Worm (Caenorhabditis elegans): ENCODE measurements around the gene C05B5.4.

The C05B5.4 gene

DNA sequence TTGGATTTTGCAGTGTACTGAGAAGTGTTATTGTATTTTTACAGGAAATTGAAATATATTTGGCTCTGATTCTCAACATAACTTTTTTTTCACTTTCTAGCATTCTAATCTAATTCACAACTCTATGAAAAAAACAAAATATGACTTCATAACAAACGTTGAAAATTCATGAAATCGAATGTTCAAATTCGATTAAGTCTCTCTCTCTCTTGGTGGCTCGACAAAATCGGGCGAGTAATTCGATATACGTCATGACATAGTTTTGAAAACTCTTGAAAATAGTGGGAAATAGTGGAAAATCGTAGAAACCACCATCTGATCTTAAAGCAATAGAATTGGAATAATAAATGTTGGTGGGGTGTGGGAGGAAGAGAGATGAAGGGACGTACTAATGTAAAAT lies 24.3 kb downstream of the C05B5.4 start:
- TF ChIP-seq D1046.2 (GFP tag; IDR thresholded peaks at IDR 0.05) (no peak), snpc-1.2 (GFP tag; IDR thresholded peaks at IDR 0.05) (no peak), spr-1 (tag; optimal IDR thresholded peaks at IDR 0.05) (no peak), nhr-76 (tag; optimal IDR thresholded peaks at IDR 0.05) (no peak), ztf-11 (tag; optimal IDR thresholded peaks at IDR 0.05) (no peak)

DNA sequence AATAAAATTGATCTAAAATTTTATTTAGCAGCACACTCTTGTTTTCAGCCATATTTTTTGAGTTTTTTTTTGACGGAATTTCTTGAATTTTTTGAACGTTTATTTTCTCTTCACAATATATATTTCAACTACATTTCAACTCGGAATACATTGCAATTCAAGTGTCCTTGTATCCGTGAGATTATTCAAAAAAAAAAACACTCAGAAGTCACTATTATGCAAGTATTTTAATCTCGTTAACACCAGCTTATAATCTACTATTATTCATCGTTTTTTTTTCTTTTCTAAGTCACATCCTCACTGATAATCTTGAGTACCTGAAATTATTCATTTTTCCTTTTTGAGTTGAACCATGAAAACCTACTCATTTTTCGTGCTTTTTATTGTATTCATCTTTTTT lies 29.8 kb downstream of the C05B5.4 start, which contains the start of gene ins-21:
TSS of gene ins-21 (plus strand) at position 301 of the 400 bp plus-strand sequence.
- TF ChIP-seq hlh-30 (tag; optimal IDR thresholded peaks at IDR 0.05; ENCODE audit: insufficient read depth) = no peak
- TF ChIP-seq snpc-1.2 (GFP tag; IDR thresholded peaks at IDR 0.05) = no peak
- TF ChIP-seq ceh-82 (tag; optimal IDR thresholded peaks at IDR 0.05) = no peak
- TF ChIP-seq ceh-32 (tag; optimal IDR thresholded peaks at IDR 0.05; ENCODE audit: poor library complexity) = no peak
- TF ChIP-seq zfp-2 (tag; optimal IDR thresholded peaks at IDR 0.05) = no peak
- no peak for TF ChIP-seq sdz-12 (GFP tag; optimal IDR thresholded peaks at IDR 0.05)
- TF ChIP-seq nhr-6 (tag; optimal IDR thresholded peaks at IDR 0.05) = no peak
- TF ChIP-seq zfp-3 (GFP tag; conservative IDR thresholded peaks at IDR 0.05) = no peak
- TF ChIP-seq rbr-2 (tag; optimal IDR thresholded peaks at IDR 0.05) = no peak
- TF ChIP-seq nhr-25 (tag; optimal IDR thresholded peaks at IDR 0.05; ENCODE audit: borderline replicate concordance, insufficient read depth) = no peak
- no peak for TF ChIP-seq ceh-62 (tag; optimal IDR thresholded peaks at IDR 0.05)
- no peak for TF ChIP-seq egl-27 (tag; optimal IDR thresholded peaks at IDR 0.05)
- TF ChIP-seq fkh-10 (GFP tag; optimal IDR thresholded peaks at IDR 0.05) = no peak
- TF ChIP-seq nhr-10 (tag; optimal IDR thresholded peaks at IDR 0.05) = no peak
- no peak for TF ChIP-seq saeg-2 (GFP tag; IDR thresholded peaks at IDR 0.05)
- no peak for TF ChIP-seq ztf-11 (tag; optimal IDR thresholded peaks at IDR 0.05)
- no peak for TF ChIP-seq gei-8 (GFP tag; optimal IDR thresholded peaks at IDR 0.05)
- no peak for TF ChIP-seq T26A8.4 (GFP tag; IDR thresholded peaks at IDR 0.05)
- no peak for TF ChIP-seq nhr-41 (GFP tag; IDR thresholded peaks at IDR 0.05)

DNA sequence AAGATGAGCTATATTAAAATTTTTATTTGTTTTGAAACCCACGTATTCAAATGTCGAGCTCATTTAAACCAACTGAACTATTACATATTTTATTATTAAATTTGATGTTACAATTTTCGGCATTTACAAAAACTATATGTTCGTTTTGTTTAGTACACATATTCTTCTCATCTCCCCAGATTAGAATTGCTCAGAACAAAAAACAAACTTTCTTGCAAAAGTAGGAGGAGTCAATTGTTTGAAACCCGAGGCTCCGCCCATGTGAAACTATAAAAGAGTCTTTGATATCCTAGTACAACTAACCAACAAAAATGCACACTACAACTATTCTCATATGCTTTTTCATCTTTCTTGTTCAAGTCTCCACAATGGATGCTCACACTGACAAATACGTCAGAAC lies 32.3 kb downstream of the C05B5.4 start, which contains the start of gene ins-22:
TSS of gene ins-22 (plus strand) at position 301 of the 400 bp plus-strand sequence.
- TF ChIP-seq ceh-62 (tag; optimal IDR thresholded peaks at IDR 0.05) (no peak), unc-62 (GFP tag; optimal IDR thresholded peaks at IDR 0.05 in 1 of 2) (no peak), unc-62 (tag; optimal IDR thresholded peaks at IDR 0.05) (no peak), lir-3 (tag; optimal IDR thresholded peaks at IDR 0.05) (no peak), D1046.2 (GFP tag; IDR thresholded peaks at IDR 0.05) (no peak), nhr-237 (tag; optimal IDR thresholded peaks at IDR 0.05) (no peak), unc-130 (GFP tag; optimal IDR thresholded peaks at IDR 0.05) (no peak), nhr-28 (tag; optimal IDR thresholded peaks at IDR 0.05) (no peak), lin-29 (GFP tag; IDR thresholded peaks at IDR 0.05) (no peak), nhr-42 (GFP tag; IDR thresholded peaks at IDR 0.05) (no peak), ceh-44 (GFP tag; IDR thresholded peaks at IDR 0.05) (no peak), F10B5.3 (tag; optimal IDR thresholded peaks at IDR 0.05) (no peak), vab-7 (GFP tag; IDR thresholded peaks at IDR 0.05) (no peak), attf-4 (tag; optimal IDR thresholded peaks at IDR 0.05) (no peak)

DNA sequence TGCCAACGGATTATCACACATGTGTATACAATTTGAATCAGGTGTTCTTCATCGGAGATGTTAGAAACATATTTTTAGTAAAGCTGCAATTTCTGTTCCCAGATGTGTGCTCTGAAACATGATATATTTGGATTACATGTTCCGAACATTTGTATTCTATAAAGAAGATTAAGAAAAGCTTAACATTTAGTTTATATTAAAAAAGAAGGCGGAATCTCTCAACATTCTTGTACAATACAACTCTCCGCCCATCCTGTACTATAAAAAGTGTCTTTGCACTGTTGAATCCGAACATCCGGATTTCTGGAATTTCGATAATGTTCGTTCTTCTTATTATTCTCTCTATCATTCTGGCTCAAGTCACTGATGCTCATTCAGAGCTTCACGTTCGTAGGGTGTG lies 34.3 kb downstream of the C05B5.4 start, which contains the start of gene ins-23:
TSS of gene ins-23 (plus strand) at position 301 of the 400 bp plus-strand sequence.
- TF ChIP-seq nhr-11 (tag; optimal IDR thresholded peaks at IDR 0.05) = no peak
- TF ChIP-seq zfp-3 (GFP tag; conservative IDR thresholded peaks at IDR 0.05) = no peak
- TF ChIP-seq aha-1 (tag) = peak; percentile 58

DNA sequence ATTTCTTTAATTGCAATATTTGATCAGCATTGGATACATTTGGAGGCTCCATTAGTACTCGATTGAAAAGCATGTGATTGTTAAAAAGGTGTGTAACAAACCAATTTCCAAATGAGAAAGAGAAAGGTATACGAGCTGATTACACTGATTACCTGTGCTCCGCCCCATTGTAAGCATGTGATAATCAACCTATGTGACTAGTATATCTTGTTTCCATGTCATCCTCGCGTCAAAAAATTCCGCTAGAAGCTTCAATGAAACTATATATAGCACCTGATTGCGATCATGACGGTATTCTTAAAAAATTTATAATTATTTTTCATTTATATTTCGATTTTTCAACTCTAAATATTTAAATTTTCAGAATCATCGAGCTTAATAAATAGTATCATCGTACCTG lies 36.9 kb downstream of the C05B5.4 start, which contains the start of gene M04D8.4:
TSS of gene M04D8.4 (minus strand) at position 101 of the 400 bp plus-strand sequence.
- TF ChIP-seq nhr-25 (tag; optimal IDR thresholded peaks at IDR 0.05; ENCODE audit: borderline replicate concordance, insufficient read depth) = no peak
- no peak for TF ChIP-seq ZK337.2 (GFP tag; IDR thresholded peaks at IDR 0.05)
